Fruit fly (Drosophila melanogaster): ENCODE data around the gene Poc1.

Poc1 gene

DNA sequence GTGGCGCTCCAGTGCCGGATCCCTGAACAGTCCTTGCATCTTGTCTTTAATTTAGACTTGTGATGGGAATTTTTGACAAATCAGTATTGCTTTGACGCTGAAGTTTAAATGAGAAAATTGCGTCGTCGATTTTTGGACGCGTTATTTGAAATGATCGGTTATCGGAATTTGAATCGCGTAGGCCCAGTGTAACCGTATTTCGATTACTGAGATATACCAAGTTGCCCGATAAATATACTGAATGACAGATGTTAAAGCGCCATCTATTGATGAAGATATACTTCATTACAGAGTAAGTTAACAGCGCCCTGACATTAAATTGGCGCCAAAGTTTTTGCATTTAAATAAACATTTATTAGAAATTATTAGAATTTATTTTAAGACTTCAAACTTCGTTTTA is at the start of gene Poc1:
Gene Poc1 (minus strand): TSS at position 173 of the 400 bp plus-strand sequence.
- TF ChIP-seq sna (GFP tag; IDR thresholded peaks at IDR 0.05; ENCODE audit: partially characterized antibody) (no peak), CG6175 (GFP tag; IDR thresholded peaks at IDR 0.05) (no peak), CG15601 (tag; optimal IDR thresholded peaks at IDR 0.05) (peak; percentile 21), CG9797 (GFP tag; optimal IDR thresholded peaks at IDR 0.05) (peak; percentile 82), CG10267 (tag; optimal IDR thresholded peaks at IDR 0.05) (peak; percentile 62), Hmr (GFP tag; optimal IDR thresholded peaks at IDR 0.05) (peak; percentile 24), nerfin-2 (GFP tag; IDR thresholded peaks at IDR 0.05; ENCODE audit: partially characterized antibody) (peak; percentile 49; the same call in 1 of the 2 replicates), CG2116 (GFP tag; optimal IDR thresholded peaks at IDR 0.05) (peak; percentile 52), Sin3A (optimal IDR thresholded peaks at IDR 0.05) (no peak), CG3726 (GFP tag; IDR thresholded peaks at IDR 0.05) (no peak), nau (GFP tag; optimal IDR thresholded peaks at IDR 0.05) (no peak), E2f2 (GFP tag; IDR thresholded peaks at IDR 0.05) (peak; percentile 98), Opbp (GFP tag; IDR thresholded peaks at IDR 0.05; ENCODE audit: partially characterized antibody) (peak; percentile 44; the same call in 1 of the 3 replicates), Bgb (GFP tag; IDR thresholded peaks at IDR 0.05; ENCODE audit: partially characterized antibody) (0 out of 2 replicates have a peak, but pooled peaks have one; percentile 51), CG16813 (GFP tag; IDR thresholded peaks at IDR 0.05; ENCODE audit: partially characterized antibody) (0 out of 3 replicates have a peak, but pooled peaks have one; percentile 30), gsb-n (tag; optimal IDR thresholded peaks at IDR 0.05) (peak; percentile 39), gfzf (GFP tag; optimal IDR thresholded peaks at IDR 0.05) (peak; percentile 90), Ets97D (GFP tag; optimal IDR thresholded peaks at IDR 0.05) (peak; percentile 38), Dll (GFP tag; IDR thresholded peaks at IDR 0.05; ENCODE audit: partially characterized antibody) (peak; percentile 47; the same call in 2 of the 4 replicates), insv (GFP tag; optimal IDR thresholded peaks at IDR 0.05) (peak in 1 of 2 experiments; percentile 41), Poxn (GFP tag; IDR thresholded peaks at IDR 0.05) (no peak), CG14710 (tag; optimal IDR thresholded peaks at IDR 0.05) (peak; percentile 68), ERR (GFP tag; optimal IDR thresholded peaks at IDR 0.05) (no peak), grn (GFP tag; optimal IDR thresholded peaks at IDR 0.05) (no peak), pzg (GFP tag; optimal IDR thresholded peaks at IDR 0.05) (peak; percentile 90), BEAF-32 (GFP tag; optimal IDR thresholded peaks at IDR 0.05) (peak; percentile 32), bbx (GFP tag; IDR thresholded peaks at IDR 0.05; ENCODE audit: partially characterized antibody) (peak; percentile 44; the same call in 1 of the 2 replicates), CTCF (GFP tag; optimal IDR thresholded peaks at IDR 0.05) (peak; percentile 98), MESR4 (GFP tag; optimal IDR thresholded peaks at IDR 0.05) (peak; percentile 22), zen (tag; optimal IDR thresholded peaks at IDR 0.05) (peak; percentile 17), tna (GFP tag; IDR thresholded peaks at IDR 0.05; ENCODE audit: partially characterized antibody) (peak; percentile 33; the same call in 1 of the 2 replicates), nmo (GFP tag; optimal IDR thresholded peaks at IDR 0.05) (peak; percentile 41), pfk (GFP tag; optimal IDR thresholded peaks at IDR 0.05) (no peak), Myb (GFP tag; optimal IDR thresholded peaks at IDR 0.05) (peak; percentile 60), Dref (GFP tag; IDR thresholded peaks at IDR 0.05) (peak; percentile 80), CG17829 (tag; optimal IDR thresholded peaks at IDR 0.05) (peak; percentile 53), MBD-R2 (GFP tag; IDR thresholded peaks at IDR 0.05) (peak; percentile 22; the same call in 1 of the 2 replicates), hb (GFP tag; IDR thresholded peaks at IDR 0.05; ENCODE audit: partially characterized antibody) (peak; percentile 35; the same call in 1 of the 3 replicates), ken (GFP tag; IDR thresholded peaks at IDR 0.05) (no peak), caup (GFP tag; optimal IDR thresholded peaks at IDR 0.05; ENCODE audit: severe bottlenecking) (no peak), inv (GFP tag; IDR thresholded peaks at IDR 0.05; ENCODE audit: partially characterized antibody) (0 out of 2 replicates have a peak, but pooled peaks have one; percentile 3), CG34224 (GFP tag; IDR thresholded peaks at IDR 0.05; ENCODE audit: partially characterized antibody) (no peak), Scr (GFP tag; IDR thresholded peaks at IDR 0.05; ENCODE audit: partially characterized antibody) (peak; percentile 32; the same call in 1 of the 2 replicates), trem (tag; optimal IDR thresholded peaks at IDR 0.05) (peak; percentile 59), croc (GFP tag; conservative IDR thresholded peaks at IDR 0.05) (no peak), Abd-B (GFP tag; optimal IDR thresholded peaks at IDR 0.05) (no peak), Lhr (GFP tag; optimal IDR thresholded peaks at IDR 0.05) (peak; percentile 79), CG2712 (tag; optimal IDR thresholded peaks at IDR 0.05) (peak; percentile 41)

Data from whole organism, embryonic.